ENCODE assay signal across 1 fruit fly cellular context in genomic region chrX:7734131-7734930, dm6.
A peak's percentile ranks its signal among the peaks of the same experiment; 100 is the strongest.
TF ChIP-seq lines count a peak whose summit lies in the region.

Pdp (minus strand) TSS chrX:7734651.
Rab39 (plus strand) TSS chrX:7734923.

TF ChIP-seq in whole organism, embryonic, 481 proteins besides CTCF, POLR2A, EP300 and RAD21 (continued from another document and continues in another):
- TF ChIP-seq CG2875 (GFP tag; optimal IDR thresholded peaks at IDR 0.05; lab: Kevin White, UChicago) (peak; percentile 28), scrt (GFP tag; optimal IDR thresholded peaks at IDR 0.05; lab: Kevin White, UChicago) (peak; percentile 44), CG17361 (GFP tag; IDR thresholded peaks at IDR 0.05; lab: Robert Waterston, UW) (peak; percentile 75), Sin3A (optimal IDR thresholded peaks at IDR 0.05; lab: Kevin White, UChicago) (peak; percentile 82), CG17385 (GFP tag; optimal IDR thresholded peaks at IDR 0.05; lab: Kevin White, UChicago) (peak; percentile 71), ken (GFP tag; IDR thresholded peaks at IDR 0.05; lab: Robert Waterston, UW) (peak; percentile 75; the same call in 2 of the 3 replicates), pzg (GFP tag; optimal IDR thresholded peaks at IDR 0.05; lab: Kevin White, UChicago) (peak; percentile 68), Side (GFP tag; optimal IDR thresholded peaks at IDR 0.05; lab: Kevin White, UChicago) (no peak), CG12744 (GFP tag; optimal IDR thresholded peaks at IDR 0.05; lab: Kevin White, UChicago) (no peak), CG9437 (GFP tag; optimal IDR thresholded peaks at IDR 0.05; lab: Kevin White, UChicago) (peak; percentile 89), ewg (GFP tag; optimal IDR thresholded peaks at IDR 0.05; lab: Kevin White, UChicago) (peak; percentile 72), ttk (GFP tag; IDR thresholded peaks at IDR 0.05; lab: Robert Waterston, UW) (peak; percentile 63), pita (GFP tag; optimal IDR thresholded peaks at IDR 0.05; lab: Kevin White, UChicago) (no peak), Dll (GFP tag; IDR thresholded peaks at IDR 0.05; lab: Robert Waterston, UW; ENCODE audit: partially characterized antibody) (peak; percentile 98), yki (optimal IDR thresholded peaks at IDR 0.05; lab: Kevin White, UChicago) (no peak), Fer1 (GFP tag; optimal IDR thresholded peaks at IDR 0.05; lab: Kevin White, UChicago) (peak; percentile 74), grn (GFP tag; optimal IDR thresholded peaks at IDR 0.05; lab: Kevin White, UChicago) (no peak), nom (GFP tag; optimal IDR thresholded peaks at IDR 0.05; lab: Kevin White, UChicago) (no peak), tio (GFP tag; optimal IDR thresholded peaks at IDR 0.05; lab: Kevin White, UChicago) (no peak), schlank (tag; optimal IDR thresholded peaks at IDR 0.05; lab: Kevin White, UChicago) (peak; percentile 30), D19B (GFP tag; optimal IDR thresholded peaks at IDR 0.05; lab: Kevin White, UChicago) (no peak), twi (tag; optimal IDR thresholded peaks at IDR 0.05; lab: Kevin White, UChicago) (peak; percentile 64), crp (GFP tag; optimal IDR thresholded peaks at IDR 0.05; lab: Kevin White, UChicago) (peak in 1 of 2 experiments; percentile 37), Med (GFP tag; lab: Kevin White, UChicago) (peak; percentile 94), luna (GFP tag; optimal IDR thresholded peaks at IDR 0.05; lab: Kevin White, UChicago) (no peak), toy (GFP tag; IDR thresholded peaks at IDR 0.05; lab: Robert Waterston, UW) (0 out of 2 replicates have a peak, but pooled peaks have one; percentile 57), Nf-YC (tag; optimal IDR thresholded peaks at IDR 0.05; lab: Kevin White, UChicago) (peak; percentile 81), CG9609 (GFP tag; optimal IDR thresholded peaks at IDR 0.05; lab: Kevin White, UChicago) (peak; percentile 68), hb (GFP tag; IDR thresholded peaks at IDR 0.05; lab: Robert Waterston, UW; ENCODE audit: partially characterized antibody) (peak; percentile 90), NC2β (GFP tag; optimal IDR thresholded peaks at IDR 0.05; lab: Kevin White, UChicago) (peak; percentile 59), bab2 (GFP tag; optimal IDR thresholded peaks at IDR 0.05; lab: Kevin White, UChicago) (peak; percentile 69), gro (GFP tag; optimal IDR thresholded peaks at IDR 0.05; lab: Kevin White, UChicago) (peak; percentile 43), disco-r (GFP tag; optimal IDR thresholded peaks at IDR 0.05; lab: Kevin White, UChicago) (no peak), repo (GFP tag; optimal IDR thresholded peaks at IDR 0.05; lab: Kevin White, UChicago) (no peak), lilli (GFP tag; optimal IDR thresholded peaks at IDR 0.05; lab: Kevin White, UChicago) (peak; percentile 89), CG6689 (GFP tag; IDR thresholded peaks at IDR 0.05; lab: Robert Waterston, UW) (peak; percentile 82), CG8089 (GFP tag; optimal IDR thresholded peaks at IDR 0.05; lab: Kevin White, UChicago) (peak; percentile 11), NfI (GFP tag; optimal IDR thresholded peaks at IDR 0.05; lab: Kevin White, UChicago) (peak; percentile 78), CG2120 (GFP tag; optimal IDR thresholded peaks at IDR 0.05; lab: Kevin White, UChicago) (peak; percentile 87), HmgZ (tag; optimal IDR thresholded peaks at IDR 0.05; lab: Kevin White, UChicago) (peak; percentile 74), CG31388 (GFP tag; optimal IDR thresholded peaks at IDR 0.05; lab: Kevin White, UChicago) (peak; percentile 11), Eip74EF (GFP tag; optimal IDR thresholded peaks at IDR 0.05; lab: Kevin White, UChicago) (no peak), CG6272 (GFP tag; IDR thresholded peaks at IDR 0.05; lab: Robert Waterston, UW) (peak; percentile 86), Atf3 (GFP tag; optimal IDR thresholded peaks at IDR 0.05; lab: Kevin White, UChicago) (peak; percentile 51), CG3065 (GFP tag; optimal IDR thresholded peaks at IDR 0.05; lab: Kevin White, UChicago) (peak; percentile 54), CG13287 (GFP tag; IDR thresholded peaks at IDR 0.05; lab: Robert Waterston, UW; ENCODE audit: partially characterized antibody) (peak; percentile 94), her (GFP tag; optimal IDR thresholded peaks at IDR 0.05; lab: Kevin White, UChicago) (no peak), z (GFP tag; IDR thresholded peaks at IDR 0.05; lab: Robert Waterston, UW) (no peak), CG17802 (tag; optimal IDR thresholded peaks at IDR 0.05; lab: Kevin White, UChicago) (peak; percentile 23), Hsf (GFP tag; optimal IDR thresholded peaks at IDR 0.05; lab: Kevin White, UChicago) (peak; percentile 81), CG6654 (GFP tag; optimal IDR thresholded peaks at IDR 0.05; lab: Kevin White, UChicago) (no peak), CG3163 (GFP tag; optimal IDR thresholded peaks at IDR 0.05; lab: Kevin White, UChicago) (no peak), prd (optimal IDR thresholded peaks at IDR 0.05; lab: Kevin White, UChicago) (no peak), prd (GFP tag; IDR thresholded peaks at IDR 0.05; lab: Robert Waterston, UW) (peak; percentile 88), CG33557 (GFP tag; optimal IDR thresholded peaks at IDR 0.05; lab: Kevin White, UChicago) (peak; percentile 72), p53 (GFP tag; optimal IDR thresholded peaks at IDR 0.05; lab: Kevin White, UChicago) (no peak), HLH54F (GFP tag; optimal IDR thresholded peaks at IDR 0.05; lab: Kevin White, UChicago) (peak; percentile 77), mam (GFP tag; optimal IDR thresholded peaks at IDR 0.05; lab: Kevin White, UChicago) (peak; percentile 85), ab (GFP tag; optimal IDR thresholded peaks at IDR 0.05; lab: Kevin White, UChicago) (peak; percentile 31), gt (GFP tag; IDR thresholded peaks at IDR 0.05; lab: Robert Waterston, UW) (peak; percentile 70), Pdp1 (GFP tag; optimal IDR thresholded peaks at IDR 0.05; lab: Kevin White, UChicago) (peak; percentile 42 to 72), psq (GFP tag; optimal IDR thresholded peaks at IDR 0.05; lab: Kevin White, UChicago) (peak; percentile 22), usp (GFP tag; optimal IDR thresholded peaks at IDR 0.05; lab: Kevin White, UChicago) (no peak), Abd-B (GFP tag; optimal IDR thresholded peaks at IDR 0.05; lab: Kevin White, UChicago) (peak; percentile 80), CG33213 (GFP tag; optimal IDR thresholded peaks at IDR 0.05; lab: Kevin White, UChicago) (peak; percentile 57), unpg (GFP tag; optimal IDR thresholded peaks at IDR 0.05; lab: Kevin White, UChicago) (peak; percentile 73), sd (tag; optimal IDR thresholded peaks at IDR 0.05; lab: Kevin White, UChicago) (no peak), Antp (GFP tag; optimal IDR thresholded peaks at IDR 0.05; lab: Kevin White, UChicago) (peak; percentile 42), CG2116 (GFP tag; optimal IDR thresholded peaks at IDR 0.05; lab: Kevin White, UChicago) (peak; percentile 78), CG4617 (GFP tag; optimal IDR thresholded peaks at IDR 0.05; lab: Kevin White, UChicago; ENCODE audit: borderline replicate concordance) (peak; percentile 77), Dref (GFP tag; IDR thresholded peaks at IDR 0.05; lab: Robert Waterston, UW) (no peak; the same call in none of the 2 replicates), ato (GFP tag; IDR thresholded peaks at IDR 0.05; lab: Robert Waterston, UW; ENCODE audit: partially characterized antibody) (peak; percentile 63; the same call in 1 of the 2 replicates), Doc3 (GFP tag; IDR thresholded peaks at IDR 0.05; lab: Robert Waterston, UW; ENCODE audit: partially characterized antibody) (peak; percentile 97), croc (GFP tag; conservative IDR thresholded peaks at IDR 0.05; lab: Robert Waterston, UW) (peak; percentile 73), CG15696 (tag; optimal IDR thresholded peaks at IDR 0.05; lab: Kevin White, UChicago) (peak; percentile 78), Atf6 (GFP tag; IDR thresholded peaks at IDR 0.05; lab: Robert Waterston, UW) (peak; percentile 85), CG17829 (tag; optimal IDR thresholded peaks at IDR 0.05; lab: Kevin White, UChicago) (peak; percentile 81), CG7928 (GFP tag; optimal IDR thresholded peaks at IDR 0.05; lab: Kevin White, UChicago) (peak; percentile 30), CG30020 (tag; optimal IDR thresholded peaks at IDR 0.05; lab: Kevin White, UChicago) (peak; percentile 69), CG7745 (tag; optimal IDR thresholded peaks at IDR 0.05; lab: Kevin White, UChicago) (no peak), sug (tag; optimal IDR thresholded peaks at IDR 0.05; lab: Kevin White, UChicago) (peak; percentile 83), CG13894 (tag; optimal IDR thresholded peaks at IDR 0.05; lab: Kevin White, UChicago) (peak; percentile 67), trh (GFP tag; optimal IDR thresholded peaks at IDR 0.05; lab: Kevin White, UChicago) (peak; percentile 61), ind (GFP tag; optimal IDR thresholded peaks at IDR 0.05; lab: Kevin White, UChicago) (peak; percentile 84), nerfin-2 (GFP tag; IDR thresholded peaks at IDR 0.05; lab: Robert Waterston, UW; ENCODE audit: partially characterized antibody) (peak; percentile 76), CG11085 (GFP tag; IDR thresholded peaks at IDR 0.05; lab: Robert Waterston, UW) (peak; percentile 65), CG7987 (GFP tag; optimal IDR thresholded peaks at IDR 0.05; lab: Kevin White, UChicago) (no peak), Bteb2 (GFP tag; optimal IDR thresholded peaks at IDR 0.05; lab: Kevin White, UChicago) (peak; percentile 40), CG14965 (GFP tag; optimal IDR thresholded peaks at IDR 0.05; lab: Kevin White, UChicago; ENCODE audit: borderline replicate concordance) (no peak), CG16815 (GFP tag; optimal IDR thresholded peaks at IDR 0.05; lab: Kevin White, UChicago) (peak; percentile 76), CG7963 (GFP tag; IDR thresholded peaks at IDR 0.05; lab: Robert Waterston, UW; ENCODE audit: partially characterized antibody) (peak; percentile 76), Sry-β (GFP tag; optimal IDR thresholded peaks at IDR 0.05; lab: Kevin White, UChicago) (peak; percentile 84), CG14710 (tag; optimal IDR thresholded peaks at IDR 0.05; lab: Kevin White, UChicago) (peak; percentile 79), rib (GFP tag; IDR thresholded peaks at IDR 0.05; lab: Robert Waterston, UW) (no peak), Fer2 (tag; optimal IDR thresholded peaks at IDR 0.05; lab: Kevin White, UChicago) (peak; percentile 74), CG17359 (tag; optimal IDR thresholded peaks at IDR 0.05; lab: Kevin White, UChicago) (peak; percentile 69), BtbVII (GFP tag; optimal IDR thresholded peaks at IDR 0.05; lab: Kevin White, UChicago) (no peak), bowl (GFP tag; IDR thresholded peaks at IDR 0.05; lab: Robert Waterston, UW) (no peak), CG6765 (GFP tag; optimal IDR thresholded peaks at IDR 0.05; lab: Kevin White, UChicago) (no peak), CG4854 (GFP tag; optimal IDR thresholded peaks at IDR 0.05; lab: Kevin White, UChicago) (peak; percentile 63), eyg (GFP tag; optimal IDR thresholded peaks at IDR 0.05; lab: Kevin White, UChicago) (no peak), CG6791 (GFP tag; IDR thresholded peaks at IDR 0.05; lab: Robert Waterston, UW; ENCODE audit: partially characterized antibody) (peak; percentile 85; the same call in 1 of the 3 replicates), sob (GFP tag; IDR thresholded peaks at IDR 0.05; lab: Robert Waterston, UW) (peak; percentile 85), CG30431 (GFP tag; optimal IDR thresholded peaks at IDR 0.05; lab: Kevin White, UChicago) (peak; percentile 25), Optix (GFP tag; IDR thresholded peaks at IDR 0.05; lab: Robert Waterston, UW) (peak; percentile 35; the same call in 1 of the 3 replicates), Hr3 (GFP tag; optimal IDR thresholded peaks at IDR 0.05; lab: Kevin White, UChicago) (peak; percentile 80), CHES-1-like (GFP tag; optimal IDR thresholded peaks at IDR 0.05; lab: Kevin White, UChicago) (peak; percentile 42), Six4 (GFP tag; optimal IDR thresholded peaks at IDR 0.05; lab: Kevin White, UChicago) (peak; percentile 39), tap (tag; optimal IDR thresholded peaks at IDR 0.05; lab: Kevin White, UChicago) (no peak), CG7271 (tag; optimal IDR thresholded peaks at IDR 0.05; lab: Kevin White, UChicago) (peak; percentile 29), gsb-n (tag; optimal IDR thresholded peaks at IDR 0.05; lab: Kevin White, UChicago) (no peak), chinmo (GFP tag; IDR thresholded peaks at IDR 0.05; lab: Robert Waterston, UW; ENCODE audit: partially characterized antibody) (0 out of 4 replicates have a peak, but pooled peaks have one; percentile 57), CG2712 (tag; optimal IDR thresholded peaks at IDR 0.05; lab: Kevin White, UChicago) (peak; percentile 77), CG14441 (GFP tag; IDR thresholded peaks at IDR 0.05; lab: Robert Waterston, UW) (peak; percentile 76; the same call in 1 of the 2 replicates), CG15011 (GFP tag; optimal IDR thresholded peaks at IDR 0.05; lab: Kevin White, UChicago) (no peak), sima (GFP tag; optimal IDR thresholded peaks at IDR 0.05; lab: Kevin White, UChicago) (no peak), HLHmδ (GFP tag; optimal IDR thresholded peaks at IDR 0.05; lab: Kevin White, UChicago) (no peak), CoRest (tag; optimal IDR thresholded peaks at IDR 0.05; lab: Kevin White, UChicago) (peak; percentile 83), Dfd (GFP tag; optimal IDR thresholded peaks at IDR 0.05; lab: Kevin White, UChicago) (no peak), Dbx (GFP tag; IDR thresholded peaks at IDR 0.05; lab: Robert Waterston, UW) (peak; percentile 87), E2f2 (GFP tag; IDR thresholded peaks at IDR 0.05; lab: Robert Waterston, UW) (peak; percentile 61), CG7786 (GFP tag; optimal IDR thresholded peaks at IDR 0.05; lab: Kevin White, UChicago) (peak; percentile 51), Rfx (GFP tag; IDR thresholded peaks at IDR 0.05; lab: Robert Waterston, UW) (peak; percentile 88), ase (GFP tag; IDR thresholded peaks at IDR 0.05; lab: Robert Waterston, UW) (peak; percentile 61), CG32532 (GFP tag; IDR thresholded peaks at IDR 0.05; lab: Robert Waterston, UW) (peak; percentile 84), ham (GFP tag; IDR thresholded peaks at IDR 0.05; lab: Robert Waterston, UW) (no peak), sens-2 (GFP tag; IDR thresholded peaks at IDR 0.05; lab: Robert Waterston, UW) (no peak), CG2678 (tag; optimal IDR thresholded peaks at IDR 0.05; lab: Kevin White, UChicago) (peak; percentile 82), Taf1 (GFP tag; IDR thresholded peaks at IDR 0.05; lab: Robert Waterston, UW) (peak; percentile 34; the same call in 1 of the 2 replicates), Hr39 (optimal IDR thresholded peaks at IDR 0.05; lab: Kevin White, UChicago) (no peak)
